Worm (Caenorhabditis elegans): ENCODE data around the gene M70.1.

Gene M70.1

ce11 chrIV:2242349-2243088 is 3.1 kb upstream of the M70.1 start, which contains the start of the genes M70.3 and M70.2:
TSS of gene M70.3 (minus strand) at chrIV:2242449.
TSS of gene M70.2 (plus strand) at chrIV:2243038.
- no peak for TF ChIP-seq lir-1 (GFP tag; conservative IDR thresholded peaks at IDR 0.05)
- TF ChIP-seq C17E4.6 (GFP tag; IDR thresholded peaks at IDR 0.05): no peak
- TF ChIP-seq attf-6 (GFP tag; IDR thresholded peaks at IDR 0.05): no peak
- TF ChIP-seq gei-17 (GFP tag; optimal IDR thresholded peaks at IDR 0.05): no peak
- TF ChIP-seq hlh-26 (GFP tag; conservative IDR thresholded peaks at IDR 0.05): no peak
- no peak for TF ChIP-seq him-1 (tag; optimal IDR thresholded peaks at IDR 0.05)
- no peak for TF ChIP-seq ztf-3 (GFP tag; optimal IDR thresholded peaks at IDR 0.05)
- TF ChIP-seq snpc-1.3 (tag; optimal IDR thresholded peaks at IDR 0.05; ENCODE audit: insufficient read depth): no peak
- TF ChIP-seq T26A5.8 (tag; optimal IDR thresholded peaks at IDR 0.05): no peak
- TF ChIP-seq F55B11.4 (tag; optimal IDR thresholded peaks at IDR 0.05; ENCODE audit: borderline replicate concordance, insufficient read depth): no peak
- TF ChIP-seq bed-2 (GFP tag; IDR thresholded peaks at IDR 0.05): no peak
- TF ChIP-seq lin-26 (GFP tag; IDR thresholded peaks at IDR 0.05): no peak
- no peak for TF ChIP-seq Y67H2A.10 (GFP tag; conservative IDR thresholded peaks at IDR 0.05)
- no peak for TF ChIP-seq hlh-12 (tag; optimal IDR thresholded peaks at IDR 0.05)
- TF ChIP-seq lin-54 (GFP tag; optimal IDR thresholded peaks at IDR 0.05): no peak
- no peak for TF ChIP-seq chd-7 (tag; optimal IDR thresholded peaks at IDR 0.05)
- no peak for TF ChIP-seq ztf-25 (GFP tag; IDR thresholded peaks at IDR 0.05)

ce11 chrIV:2246150-2246549 is 485 bp downstream of the M70.1 start:
- TF ChIP-seq mes-4 (tag; optimal IDR thresholded peaks at IDR 0.05): no peak
- no peak for TF ChIP-seq somi-1 (GFP tag; optimal IDR thresholded peaks at IDR 0.05)
- no peak; the same call in 1 of the 2 replicates for TF ChIP-seq egrh-3 (GFP tag; IDR thresholded peaks at IDR 0.05)
- TF ChIP-seq atf-7 (tag; optimal IDR thresholded peaks at IDR 0.05): no peak
- no peak for TF ChIP-seq F37B4.10 (GFP tag; IDR thresholded peaks at IDR 0.05)
- peak; percentile 52; the same call in 1 of the 2 replicates for TF ChIP-seq hmg-1.2 (GFP tag; IDR thresholded peaks at IDR 0.05)
- TF ChIP-seq ceh-91 (GFP tag; IDR thresholded peaks at IDR 0.05): no peak
- no peak for TF ChIP-seq hlh-12 (tag; optimal IDR thresholded peaks at IDR 0.05)
- no peak for TF ChIP-seq rcor-1 (GFP tag; IDR thresholded peaks at IDR 0.05)
- TF ChIP-seq cebp-1 (GFP tag; IDR thresholded peaks at IDR 0.05): no peak
- no peak for TF ChIP-seq cebp-1 (tag; optimal IDR thresholded peaks at IDR 0.05)
- TF ChIP-seq efl-1 (GFP tag; optimal IDR thresholded peaks at IDR 0.05): no peak
- no peak for TF ChIP-seq hmg-20 (GFP tag; IDR thresholded peaks at IDR 0.05)
- TF ChIP-seq snpc-1.1 (tag; optimal IDR thresholded peaks at IDR 0.05; ENCODE audit: insufficient read depth): peak; percentile 69
- TF ChIP-seq K11D2.4 (GFP tag; IDR thresholded peaks at IDR 0.05): no peak
- TF ChIP-seq C17E4.6 (GFP tag; IDR thresholded peaks at IDR 0.05): no peak
- no peak for TF ChIP-seq snpc-4 (GFP tag; optimal IDR thresholded peaks at IDR 0.05)
- TF ChIP-seq snpc-4 (tag; optimal IDR thresholded peaks at IDR 0.05): peak in 2 of 4 experiments; percentile 72 to 88
- no peak for TF ChIP-seq nhr-120 (GFP tag; IDR thresholded peaks at IDR 0.05)
- no peak for TF ChIP-seq B0261.1 (tag; optimal IDR thresholded peaks at IDR 0.05)
- TF ChIP-seq mxl-1 (tag; optimal IDR thresholded peaks at IDR 0.05): no peak
- TF ChIP-seq aptf-3 (GFP tag; IDR thresholded peaks at IDR 0.05): no peak
- TF ChIP-seq rpc-1 (optimal IDR thresholded peaks at IDR 0.05): no peak
- TF ChIP-seq rpc-1 (tag; optimal IDR thresholded peaks at IDR 0.05): peak; percentile 40
- TF ChIP-seq aptf-2 (GFP tag; conservative IDR thresholded peaks at IDR 0.05): 0 out of 2 replicates have a peak, but pooled peaks have one; percentile 40
- no peak for TF ChIP-seq B0019.2 (GFP tag; conservative IDR thresholded peaks at IDR 0.05)
- peak; percentile 14 for TF ChIP-seq him-1 (tag; optimal IDR thresholded peaks at IDR 0.05)
- peak; percentile 80 for TF ChIP-seq zfh-2 (GFP tag; conservative IDR thresholded peaks at IDR 0.05)
- no peak for TF ChIP-seq attf-5 (GFP tag; optimal IDR thresholded peaks at IDR 0.05)
- TF ChIP-seq ccch-3 (GFP tag; optimal IDR thresholded peaks at IDR 0.05): no peak
- peak; percentile 43; the same call in 1 of the 2 replicates for TF ChIP-seq cebp-2 (GFP tag; IDR thresholded peaks at IDR 0.05)
- no peak for TF ChIP-seq gei-17 (GFP tag; optimal IDR thresholded peaks at IDR 0.05)
- TF ChIP-seq attf-3 (GFP tag; conservative IDR thresholded peaks at IDR 0.05): 0 out of 2 replicates have a peak, but pooled peaks have one; percentile 29
- no peak for TF ChIP-seq nhr-27 (tag; optimal IDR thresholded peaks at IDR 0.05)

Measured in whole organism, young adult.